Worm (Caenorhabditis elegans) whole organism, young adult: ENCODE data around the gene sgnh-1.
A peak's percentile ranks its signal among the peaks of the same experiment; 100 is the strongest.

ENCODE experiments used
- Y56A3A.18 ChIP-seq: fragments of 200-800 bp; sonication (Bioruptor generic); IDR thresholded peaks from 2 replicates; pipeline ENCODE4 v1.3.6; 2022; ENCODE audit warnings: missing genetic modification reagents, missing genetic modification characterization, missing compliant biosample characterization
- Y67H2A.10 ChIP-seq: fragments of 200-800 bp; sonication (Bioruptor generic); conservative IDR thresholded peaks from 2 replicates; pipeline ENCODE4 v1.3.6; 2022; ENCODE audit warnings: missing genetic modification reagents, missing genetic modification characterization, missing compliant biosample characterization
- ama-1 ChIP-seq, 3 experiments: fragments of 150-350 bp in 1 of 3; sonication (generic microtip) in 2 of 3; optimal IDR thresholded peaks; 2 replicates each; lab custom pipeline; 2014 to 2018; ENCODE audit warnings: missing biosample characterization in 2 of 3, missing genetic modification characterization in 2 of 3, missing genetic modification reagents in 2 of 3
- cebp-1 ChIP-seq, 2 experiments: fragments of 200-800 bp in 1 of 2; sonication (Bioruptor generic) in 1 of 2; sonication (generic microtip) in 1 of 2; IDR thresholded peaks in 1 of 2; optimal IDR thresholded peaks in 1 of 2; 2 replicates each; pipeline versions ENCODE4 v1.3.6 to Lab custom; 2017 to 2022; ENCODE audit warnings: missing compliant biosample characterization in 2 of 2, missing genetic modification characterization in 2 of 2, mild to moderate bottlenecking in 1 of 2, missing genetic modification reagents in 1 of 2, moderate library complexity in 1 of 2
- efl-1 ChIP-seq: fragments of 150-350 bp; optimal IDR thresholded peaks from 2 replicates; lab custom pipeline; 2014; ENCODE audit warnings: missing biosample characterization, missing genetic modification reagents, missing genetic modification characterization
- ekl-4 ChIP-seq: fragments of 200-800 bp; sonication (Bioruptor generic); IDR thresholded peaks from 2 replicates; pipeline ENCODE4 v1.3.6; 2022; ENCODE audit warnings: missing genetic modification reagents, missing genetic modification characterization, missing compliant biosample characterization
- hmg-1.2 ChIP-seq: fragments of 200-800 bp; sonication (Bioruptor generic); IDR thresholded peaks from 2 replicates; pipeline ENCODE4 v1.3.6; 2022; ENCODE audit warnings: missing genetic modification reagents, missing genetic modification characterization, missing compliant biosample characterization
- mes-4 ChIP-seq: sonication (generic microtip); optimal IDR thresholded peaks from 2 replicates; lab custom pipeline; 2016; ENCODE audit warnings: missing genotype, missing genetic modification characterization, missing compliant biosample characterization
- mxl-1 ChIP-seq: sonication (generic microtip); optimal IDR thresholded peaks from 2 replicates; lab custom pipeline; 2016; ENCODE audit warnings: missing genetic modification characterization, missing compliant biosample characterization
- unc-130 ChIP-seq: sonication (generic microtip); optimal IDR thresholded peaks from 2 replicates; lab custom pipeline; 2016; ENCODE audit warnings: missing genetic modification reagents, missing genetic modification characterization, missing compliant biosample characterization
- ztf-3 ChIP-seq: fragments of 200-800 bp; sonication (Bioruptor generic); optimal IDR thresholded peaks from 2 replicates; lab custom pipeline; 2018; ENCODE audit warnings: mild to moderate bottlenecking, missing genetic modification characterization, missing compliant biosample characterization

ce11 chrIV:4864524-4864923 is 25.2 kb upstream of the sgnh-1 start:
- TF ChIP-seq unc-130 (GFP tag; lab: Kevin White, UChicago) (no peak), mxl-1 (tag; lab: Kevin White, UChicago) (no peak), mes-4 (tag; lab: Kevin White, UChicago) (no peak), ama-1 (optimal IDR thresholded peaks at IDR 0.05; lab: Kevin White, UChicago) (no peak), ama-1 (GFP tag; optimal IDR thresholded peaks at IDR 0.05; lab: Kevin White, UChicago) (no peak), efl-1 (no peak), Y67H2A.10 (GFP tag; lab: Robert Waterston, UW) (no peak), hmg-1.2 (no peak; the same call in 1 of the 2 replicates), ekl-4 (peak; percentile 21; the same call in 1 of the 2 replicates), ztf-3 (no peak), Y56A3A.18 (no peak), cebp-1 (GFP tag; IDR thresholded peaks at IDR 0.05; lab: Robert Waterston, UW) (no peak), cebp-1 (tag; optimal IDR thresholded peaks at IDR 0.05; lab: Kevin White, UChicago) (no peak)
